Worm (Caenorhabditis elegans) whole organism, early embryonic: ENCODE measurements around the gene fbxb-29.

Experiments
- aly-1 ChIP-seq: sonication (generic microtip); optimal IDR thresholded peaks from 2 replicates; lab custom pipeline; 2016; ENCODE audit warnings: missing genetic modification characterization, missing compliant biosample characterization
- ets-7 ChIP-seq: sonication (generic microtip); optimal IDR thresholded peaks from 2 replicates; lab custom pipeline; 2016; ENCODE audit warnings: missing genotype, missing genetic modification characterization, missing compliant biosample characterization

ce11 chrII:973999-974398, 25.4 kb downstream of the fbxb-29 start, which contains the start of gene fbxc-14:
- TF ChIP-seq aly-1 (no peak), ets-7 (tag; lab: Kevin White, UChicago) (no peak)
